Fruit fly (Drosophila melanogaster): ENCODE results near the gene CG4186.

Gene CG4186

dm6 chr3L:20778224-20779063 is 9.1 kb downstream of the CG4186 start, which contains the start of the genes Pex16 and Pex14 (continued):
- peak; percentile 75 for TF ChIP-seq CG13775 (GFP tag; optimal IDR thresholded peaks at IDR 0.05)
- peak in 1 of 2 experiments; percentile 22 for TF ChIP-seq Dfd (GFP tag; optimal IDR thresholded peaks at IDR 0.05)
- TF ChIP-seq Hr3 (GFP tag; optimal IDR thresholded peaks at IDR 0.05) = peak; percentile 73
- peak; percentile 44 for TF ChIP-seq Sry-δ (GFP tag; optimal IDR thresholded peaks at IDR 0.05)
- TF ChIP-seq CG6654 (GFP tag; optimal IDR thresholded peaks at IDR 0.05) = no peak
- peak; percentile 66 for TF ChIP-seq Myb (GFP tag; optimal IDR thresholded peaks at IDR 0.05)
- no peak for TF ChIP-seq CG6683 (GFP tag; optimal IDR thresholded peaks at IDR 0.05)
- peak; percentile 81 for TF ChIP-seq CG8089 (GFP tag; optimal IDR thresholded peaks at IDR 0.05)
- TF ChIP-seq YL-1 (GFP tag; optimal IDR thresholded peaks at IDR 0.05) = peak; percentile 47
- TF ChIP-seq CG34376 (GFP tag; optimal IDR thresholded peaks at IDR 0.05) = no peak
- peak; percentile 78 for TF ChIP-seq CG13624 (GFP tag; optimal IDR thresholded peaks at IDR 0.05)
- peak; percentile 69 for TF ChIP-seq fu2 (GFP tag; optimal IDR thresholded peaks at IDR 0.05)
- peak; percentile 83 for TF ChIP-seq pum (GFP tag; optimal IDR thresholded peaks at IDR 0.05)
- TF ChIP-seq sna (GFP tag; IDR thresholded peaks at IDR 0.05; ENCODE audit: partially characterized antibody) = no peak
- peak; percentile 32 for TF ChIP-seq nerfin-1 (tag; optimal IDR thresholded peaks at IDR 0.05)
- TF ChIP-seq Dip2 (GFP tag; IDR thresholded peaks at IDR 0.05) = no peak
- peak; percentile 42 for TF ChIP-seq CG3995 (GFP tag; optimal IDR thresholded peaks at IDR 0.05)
- TF ChIP-seq Elba2 (GFP tag; optimal IDR thresholded peaks at IDR 0.05) = no peak
- no peak for TF ChIP-seq dati (GFP tag; IDR thresholded peaks at IDR 0.05)
- TF ChIP-seq Hmr (GFP tag; optimal IDR thresholded peaks at IDR 0.05) = no peak
- peak in 1 of 2 experiments; percentile 0 for TF ChIP-seq insv (GFP tag; optimal IDR thresholded peaks at IDR 0.05)
- TF ChIP-seq ci (GFP tag; IDR thresholded peaks at IDR 0.05) = peak; percentile 70
- peak; percentile 24 for TF ChIP-seq trh (GFP tag; optimal IDR thresholded peaks at IDR 0.05)
- TF ChIP-seq CG10543 (GFP tag; optimal IDR thresholded peaks at IDR 0.05) = peak; percentile 65
- peak; percentile 54; the same call in 1 of the 2 replicates for TF ChIP-seq CG6272 (GFP tag; IDR thresholded peaks at IDR 0.05)
- peak; percentile 62 for TF ChIP-seq Fer2 (tag; optimal IDR thresholded peaks at IDR 0.05)
- TF ChIP-seq CG18262 (tag; optimal IDR thresholded peaks at IDR 0.05) = peak; percentile 67
- no peak for TF ChIP-seq CTCF (GFP tag; optimal IDR thresholded peaks at IDR 0.05)
- TF ChIP-seq Hr78 (GFP tag; optimal IDR thresholded peaks at IDR 0.05) = no peak
- TF ChIP-seq Spps (tag; optimal IDR thresholded peaks at IDR 0.05) = peak; percentile 28
- peak; percentile 54 for TF ChIP-seq CG12744 (GFP tag; optimal IDR thresholded peaks at IDR 0.05)
- peak; percentile 10 for TF ChIP-seq CG8281 (tag; optimal IDR thresholded peaks at IDR 0.05)
- no peak for TF ChIP-seq sc (optimal IDR thresholded peaks at IDR 0.05)
- TF ChIP-seq sc (GFP tag; optimal IDR thresholded peaks at IDR 0.05) = no peak
- TF ChIP-seq pzg (GFP tag; optimal IDR thresholded peaks at IDR 0.05) = peak; percentile 56
- TF ChIP-seq knrl (GFP tag; IDR thresholded peaks at IDR 0.05; ENCODE audit: partially characterized antibody) = no peak
- TF ChIP-seq CG7928 (GFP tag; optimal IDR thresholded peaks at IDR 0.05) = no peak
- TF ChIP-seq CG12236 (GFP tag; optimal IDR thresholded peaks at IDR 0.05) = peak; percentile 35
- peak; percentile 72 for TF ChIP-seq CG4404 (GFP tag; IDR thresholded peaks at IDR 0.05)
- peak; percentile 71 for TF ChIP-seq CG4424 (GFP tag; optimal IDR thresholded peaks at IDR 0.05)
- peak; percentile 85 for TF ChIP-seq CG2120 (GFP tag; optimal IDR thresholded peaks at IDR 0.05)
- TF ChIP-seq stwl (tag; optimal IDR thresholded peaks at IDR 0.05) = peak; percentile 30
- TF ChIP-seq CG6854 (GFP tag; optimal IDR thresholded peaks at IDR 0.05) = no peak
- TF ChIP-seq danr (GFP tag; IDR thresholded peaks at IDR 0.05) = no peak
- TF ChIP-seq Optix (GFP tag; IDR thresholded peaks at IDR 0.05) = peak; percentile 55; the same call in 1 of the 3 replicates
- peak; percentile 31 for TF ChIP-seq Bdp1 (GFP tag; optimal IDR thresholded peaks at IDR 0.05)
- TF ChIP-seq inv (GFP tag; IDR thresholded peaks at IDR 0.05; ENCODE audit: partially characterized antibody) = no peak
- TF ChIP-seq Meics (GFP tag; optimal IDR thresholded peaks at IDR 0.05) = peak; percentile 74
- TF ChIP-seq dpn (GFP tag; optimal IDR thresholded peaks at IDR 0.05) = peak; percentile 78 to 84
